Fruit fly (Drosophila melanogaster) whole organism, embryonic: ENCODE data around the gene CG9467.

Experiments used
- Aef1 ChIP-seq: fragments of 200-800 bp; sonication (Bioruptor generic); IDR thresholded peaks from 3 replicates; pipeline ENCODE4 v1.3.6; 2022; ENCODE audit warnings: missing biosample characterization, missing genetic modification characterization
- BEAF-32 ChIP-seq: fragments of 200-800 bp; sonication (Bioruptor generic); optimal IDR thresholded peaks from 3 replicates; lab custom pipeline; 2017; ENCODE audit warnings: missing biosample characterization, missing genetic modification characterization, mild to moderate bottlenecking, moderate library complexity, missing genetic modification reagents
- CG10147 ChIP-seq: fragments of 200-800 bp; sonication (Bioruptor generic); optimal IDR thresholded peaks from 2 replicates; lab custom pipeline; 2019; ENCODE audit warnings: missing biosample characterization, mild to moderate bottlenecking, missing genetic modification characterization, moderate library complexity
- CG10267 ChIP-seq: fragments of 200-800 bp; sonication (Bioruptor generic); optimal IDR thresholded peaks from 2 replicates; lab custom pipeline; 2018; ENCODE audit warnings: missing biosample characterization, mild to moderate bottlenecking, missing genetic modification characterization, moderate library complexity
- CG10462 ChIP-seq: fragments of 200-800 bp; sonication (Bioruptor generic); optimal IDR thresholded peaks from 2 replicates; lab custom pipeline; 2016; ENCODE audit warnings: missing biosample characterization, missing genetic modification characterization
- CG14710 ChIP-seq: fragments of 200-800 bp; sonication (Bioruptor generic); optimal IDR thresholded peaks from 3 replicates; lab custom pipeline; 2019; ENCODE audit warnings: missing biosample characterization, mild to moderate bottlenecking, missing genetic modification characterization, moderate library complexity
- CG15514 ChIP-seq: fragments of 200-800 bp; sonication (Bioruptor generic); optimal IDR thresholded peaks from 3 replicates; lab custom pipeline; 2017; ENCODE audit warnings: missing biosample characterization, missing genetic modification characterization, mild to moderate bottlenecking, moderate library complexity, missing genetic modification reagents
- CG17328 ChIP-seq: fragments of 200-800 bp; sonication (Bioruptor generic); IDR thresholded peaks from 2 replicates; pipeline ENCODE4 v1.3.6; 2022; ENCODE audit warnings: missing biosample characterization, missing genetic modification characterization
- CG17361 ChIP-seq: fragments of 200-800 bp; sonication (Bioruptor generic); IDR thresholded peaks from 3 replicates; pipeline ENCODE4 v1.3.6; 2022; ENCODE audit warnings: missing biosample characterization, missing genetic modification characterization
- CG17829 ChIP-seq: fragments of 200-800 bp; optimal IDR thresholded peaks from 2 replicates; lab custom pipeline; 2019; ENCODE audit warnings: missing biosample characterization, mild to moderate bottlenecking, missing genetic modification characterization, moderate library complexity
- CG17912 ChIP-seq: fragments of 200-800 bp; sonication (Bioruptor generic); optimal IDR thresholded peaks from 2 replicates; lab custom pipeline; 2018; ENCODE audit warnings: missing biosample characterization, mild to moderate bottlenecking, missing genetic modification characterization
- CG2120 ChIP-seq: fragments of 200-800 bp; sonication (Bioruptor generic); optimal IDR thresholded peaks from 3 replicates; lab custom pipeline; 2016; ENCODE audit warnings: missing biosample characterization, missing genetic modification characterization
- CG2712 ChIP-seq: fragments of 200-800 bp; optimal IDR thresholded peaks from 3 replicates; lab custom pipeline; 2019; ENCODE audit warnings: missing biosample characterization, mild to moderate bottlenecking, missing genetic modification characterization, moderate library complexity
- CG31224 ChIP-seq: fragments of 200-800 bp; sonication (Bioruptor generic); IDR thresholded peaks from 2 replicates; pipeline ENCODE4 v1.3.6; 2022; ENCODE audit warnings: missing biosample characterization, missing genetic modification characterization
- CG32772 ChIP-seq: fragments of 200-800 bp; sonication (Bioruptor generic); IDR thresholded peaks from 2 replicates; pipeline ENCODE4 v1.3.6; 2022; ENCODE audit warnings: missing biosample characterization, missing genetic modification characterization
- CG3995 ChIP-seq: fragments of 200-800 bp; sonication (Bioruptor generic); optimal IDR thresholded peaks from 3 replicates; lab custom pipeline; 2016; ENCODE audit warnings: missing biosample characterization, missing genetic modification characterization
- CG4360 ChIP-seq: fragments of 200-800 bp; sonication (Bioruptor generic); IDR thresholded peaks from 2 replicates; pipeline ENCODE4 v1.3.6; 2022; ENCODE audit warnings: missing biosample characterization, missing genetic modification characterization
- CG8388 ChIP-seq: fragments of 200-800 bp; sonication (Bioruptor generic); optimal IDR thresholded peaks from 2 replicates; lab custom pipeline; 2019; ENCODE audit warnings: missing biosample characterization, mild to moderate bottlenecking, missing genetic modification characterization, moderate library complexity
- CG9437 ChIP-seq: fragments of 200-800 bp; sonication (Bioruptor generic); optimal IDR thresholded peaks from 2 replicates; lab custom pipeline; 2018; ENCODE audit warnings: missing biosample characterization, mild to moderate bottlenecking, missing genetic modification characterization
- CG9797 ChIP-seq: fragments of 200-800 bp; sonication (Bioruptor generic); optimal IDR thresholded peaks from 3 replicates; lab custom pipeline; 2018; ENCODE audit warnings: missing biosample characterization, mild to moderate bottlenecking, missing genetic modification characterization
- CoRest ChIP-seq: fragments of 200-800 bp; sonication (Bioruptor generic); optimal IDR thresholded peaks from 3 replicates; lab custom pipeline; 2018; ENCODE audit warnings: missing biosample characterization, mild to moderate bottlenecking, missing genetic modification characterization, moderate library complexity
- Doc2 ChIP-seq: fragments of 200-800 bp; sonication (Bioruptor generic); IDR thresholded peaks from 2 replicates; pipeline ENCODE4 v1.3.6; 2022; ENCODE audit warnings: missing biosample characterization, missing genetic modification characterization
- Dp ChIP-seq: fragments of 200-800 bp; sonication (Bioruptor generic); optimal IDR thresholded peaks from 2 replicates; lab custom pipeline; 2018; ENCODE audit warnings: missing biosample characterization, mild to moderate bottlenecking, missing genetic modification characterization, moderate library complexity
- Drgx ChIP-seq: fragments of 200-800 bp; sonication (Bioruptor generic); IDR thresholded peaks from 2 replicates; pipeline ENCODE4 v1.3.6; 2022; ENCODE audit warnings: missing biosample characterization, missing genetic modification characterization
- E2f2 ChIP-seq: fragments of 200-800 bp; sonication (Bioruptor generic); IDR thresholded peaks from 2 replicates; pipeline ENCODE4 v1.3.6; 2022; ENCODE audit warnings: missing biosample characterization, missing genetic modification characterization
- Ets97D ChIP-seq: fragments of 200-800 bp; sonication (Bioruptor generic); optimal IDR thresholded peaks from 3 replicates; lab custom pipeline; 2016; ENCODE audit warnings: missing biosample characterization, missing genetic modification characterization
- HLHmδ ChIP-seq: fragments of 200-800 bp; sonication (Bioruptor generic); optimal IDR thresholded peaks from 2 replicates; lab custom pipeline; 2018; ENCODE audit warnings: missing biosample characterization, mild to moderate bottlenecking, missing genetic modification characterization, moderate library complexity
- Lhr ChIP-seq: fragments of 200-800 bp; sonication (Bioruptor generic); optimal IDR thresholded peaks from 3 replicates; lab custom pipeline; 2017; ENCODE audit warnings: mild to moderate bottlenecking, missing biosample characterization, missing genetic modification reagents, missing genetic modification characterization
- Meics ChIP-seq: fragments of 200-800 bp; sonication (Bioruptor generic); optimal IDR thresholded peaks from 2 replicates; lab custom pipeline; 2017; ENCODE audit warnings: missing biosample characterization, mild to moderate bottlenecking, missing genetic modification characterization
- Myb ChIP-seq: fragments of 200-800 bp; sonication (Bioruptor generic); optimal IDR thresholded peaks from 2 replicates; lab custom pipeline; 2016; ENCODE audit warnings: missing biosample characterization, missing genetic modification characterization
- Spps ChIP-seq: fragments of 200-800 bp; sonication (Bioruptor generic); optimal IDR thresholded peaks from 2 replicates; lab custom pipeline; 2018; ENCODE audit warnings: missing biosample characterization, mild to moderate bottlenecking, missing genetic modification characterization
- YL-1 ChIP-seq: fragments of 200-800 bp; sonication (Bioruptor generic); optimal IDR thresholded peaks from 3 replicates; lab custom pipeline; 2017; ENCODE audit warnings: missing biosample characterization, mild to moderate bottlenecking, missing genetic modification characterization
- bigmax ChIP-seq: fragments of 200-800 bp; sonication (Bioruptor generic); optimal IDR thresholded peaks from 2 replicates; lab custom pipeline; 2018; ENCODE audit warnings: missing biosample characterization, mild to moderate bottlenecking, missing genetic modification characterization
- btn ChIP-seq: fragments of 200-800 bp; sonication (Bioruptor generic); optimal IDR thresholded peaks from 2 replicates; lab custom pipeline; 2016; ENCODE audit warnings: missing biosample characterization, missing genetic modification characterization
- fd96Cb ChIP-seq: fragments of 200-800 bp; sonication (Bioruptor generic); optimal IDR thresholded peaks from 2 replicates; lab custom pipeline; 2018; ENCODE audit warnings: missing biosample characterization, mild to moderate bottlenecking, missing genetic modification characterization, moderate library complexity
- hb ChIP-seq: fragments of 200-800 bp; sonication (Bioruptor generic); IDR thresholded peaks from 3 replicates; pipeline ENCODE4 v1.3.6; 2022; ENCODE audit warnings: missing biosample characterization, missing genetic modification characterization; ENCODE audit not compliant: partially characterized antibody
- hkb ChIP-seq, 2 experiments: fragments of 200-800 bp in 1 of 2; fragments of >200 bp in 1 of 2; sonication (Bioruptor generic) in 1 of 2; IDR thresholded peaks in 1 of 2; optimal IDR thresholded peaks in 1 of 2; 2 replicates each; pipeline versions ENCODE4 v1.3.6 to Lab custom; 2017 to 2022; ENCODE audit warnings: missing biosample characterization in 1 of 2, missing genetic modification characterization in 1 of 2
- nmo ChIP-seq: fragments of 200-800 bp; sonication (Bioruptor generic); optimal IDR thresholded peaks from 2 replicates; lab custom pipeline; 2018; ENCODE audit warnings: missing biosample characterization, mild to moderate bottlenecking, missing genetic modification characterization, moderate library complexity
- phol ChIP-seq: fragments of 200-800 bp; sonication (Bioruptor generic); optimal IDR thresholded peaks from 3 replicates; lab custom pipeline; 2018; ENCODE audit warnings: missing biosample characterization, mild to moderate bottlenecking, missing genetic modification characterization, moderate library complexity
- pzg ChIP-seq: fragments of 200-800 bp; sonication (Bioruptor generic); optimal IDR thresholded peaks from 3 replicates; lab custom pipeline; 2018; ENCODE audit warnings: missing biosample characterization, mild to moderate bottlenecking, missing genetic modification characterization, moderate library complexity
- sens ChIP-seq: fragments of 200-800 bp; sonication (Bioruptor generic); peaks from one replicate; lab custom pipeline; 2016; ENCODE audit warnings: missing biosample characterization, missing genetic modification characterization
- ssp ChIP-seq: fragments of 200-800 bp; sonication (Bioruptor generic); IDR thresholded peaks from 2 replicates; pipeline ENCODE4 v1.3.6; 2022; ENCODE audit warnings: missing biosample characterization, missing genetic modification characterization
- sug ChIP-seq: fragments of 200-800 bp; optimal IDR thresholded peaks from 2 replicates; lab custom pipeline; 2019; ENCODE audit warnings: missing biosample characterization, mild to moderate bottlenecking, missing genetic modification characterization, moderate library complexity
- tll ChIP-seq, 2 experiments: fragments of 200-800 bp in 1 of 2; fragments of >200 bp in 1 of 2; sonication (Bioruptor generic) in 1 of 2; optimal IDR thresholded peaks; 2 replicates each; lab custom pipeline; 2017 to 2019; ENCODE audit warnings: missing biosample characterization in 2 of 2, missing genetic modification characterization in 2 of 2, mild to moderate bottlenecking in 1 of 2, moderate library complexity in 1 of 2
- trem ChIP-seq: fragments of 200-800 bp; optimal IDR thresholded peaks from 3 replicates; lab custom pipeline; 2019; ENCODE audit warnings: missing biosample characterization, mild to moderate bottlenecking, missing genetic modification characterization, moderate library complexity
- tup ChIP-seq: fragments of 200-800 bp; sonication (Bioruptor generic); optimal IDR thresholded peaks from 2 replicates; lab custom pipeline; 2016; ENCODE audit warnings: missing biosample characterization, mild to moderate bottlenecking, missing genetic modification characterization, moderate library complexity
- unc-4 ChIP-seq: fragments of 200-800 bp; sonication (Bioruptor generic); IDR thresholded peaks from 2 replicates; pipeline ENCODE4 v1.3.6; 2022; ENCODE audit warnings: missing biosample characterization, missing genetic modification characterization; ENCODE audit not compliant: partially characterized antibody

CG9467 gene

dm6 chr3R:9808946-9809545 is 8.2 kb upstream of the CG9467 start, which contains the start of gene FBXO11 (continued):
- no peak for TF ChIP-seq Doc2
- no peak for TF ChIP-seq btn (GFP tag; lab: Kevin White, UChicago)
- TF ChIP-seq fd96Cb (tag; lab: Kevin White, UChicago): no peak
- TF ChIP-seq CoRest: peak; percentile 6
- no peak for TF ChIP-seq HLHmδ (GFP tag; lab: Kevin White, UChicago)
- peak; percentile 30 for TF ChIP-seq Myb (GFP tag; lab: Kevin White, UChicago)

- TF ChIP-seq unc-4: peak; percentile 20; the same call in 1 of the 2 replicates
- TF ChIP-seq trem (tag; lab: Kevin White, UChicago): peak; percentile 60
- TF ChIP-seq CG32772 (GFP tag; lab: Robert Waterston, UW): 0 out of 2 replicates have a peak, but pooled peaks have one; percentile 24
- TF ChIP-seq hkb (optimal IDR thresholded peaks at IDR 0.05; lab: Kevin White, UChicago): no peak
- TF ChIP-seq hkb (GFP tag; IDR thresholded peaks at IDR 0.05; lab: Robert Waterston, UW): peak; percentile 24; the same call in 1 of the 2 replicates
- TF ChIP-seq CG15514: peak; percentile 44
- no peak for TF ChIP-seq CG9437
- TF ChIP-seq Lhr (GFP tag; lab: Kevin White, UChicago): peak; percentile 33
- peak; percentile 43 for TF ChIP-seq Ets97D
- peak; percentile 93 for TF ChIP-seq CG9797 (GFP tag; lab: Kevin White, UChicago)
- TF ChIP-seq CG17328 (GFP tag; lab: Robert Waterston, UW): peak; percentile 36
- TF ChIP-seq tup (GFP tag; lab: Kevin White, UChicago): no peak
- peak; percentile 0 for TF ChIP-seq CG17912 (GFP tag; lab: Kevin White, UChicago)
- TF ChIP-seq CG10267 (tag; lab: Kevin White, UChicago): peak; percentile 51
- 0 out of 3 replicates have a peak, but pooled peaks have one; percentile 15 for TF ChIP-seq CG17361 (GFP tag; lab: Robert Waterston, UW)
- peak; percentile 39 for TF ChIP-seq CG17829
- TF ChIP-seq CG31224 (GFP tag; lab: Robert Waterston, UW): no peak
- TF ChIP-seq nmo: peak; percentile 36
- no peak for TF ChIP-seq CG8388 (GFP tag; lab: Kevin White, UChicago)
- peak; percentile 0 for TF ChIP-seq Meics (GFP tag; lab: Kevin White, UChicago)
- TF ChIP-seq CG3995 (GFP tag; lab: Kevin White, UChicago): peak; percentile 68
- peak; percentile 77 for TF ChIP-seq YL-1
- peak; percentile 48 for TF ChIP-seq CG14710
- TF ChIP-seq E2f2 (GFP tag; lab: Robert Waterston, UW): peak; percentile 49
- TF ChIP-seq Spps (tag; lab: Kevin White, UChicago): no peak
- TF ChIP-seq pzg: peak; percentile 83
- TF ChIP-seq phol (tag; lab: Kevin White, UChicago): peak; percentile 42
- peak; percentile 30 for TF ChIP-seq CG2712 (tag; lab: Kevin White, UChicago)
- TF ChIP-seq Drgx (GFP tag; lab: Robert Waterston, UW): 0 out of 2 replicates have a peak, but pooled peaks have one; percentile 11
- TF ChIP-seq CoRest: peak; percentile 53
- no peak for TF ChIP-seq tll (GFP tag; optimal IDR thresholded peaks at IDR 0.05; lab: Kevin White, UChicago)
- TF ChIP-seq ssp (GFP tag; lab: Robert Waterston, UW): no peak
- peak; percentile 49 for TF ChIP-seq Dp (GFP tag; lab: Kevin White, UChicago)
- no peak for TF ChIP-seq hb
- TF ChIP-seq CG10462 (GFP tag; lab: Kevin White, UChicago): peak; percentile 17
- peak; percentile 32 for TF ChIP-seq sug (tag; lab: Kevin White, UChicago)
- TF ChIP-seq bigmax: peak; percentile 38
- TF ChIP-seq CG4360: peak; percentile 90
- peak; percentile 67 for TF ChIP-seq Aef1 (GFP tag; lab: Robert Waterston, UW)
- TF ChIP-seq CG10147 (GFP tag; lab: Kevin White, UChicago): peak; percentile 20
- TF ChIP-seq CG2120 (GFP tag; lab: Kevin White, UChicago): peak; percentile 41
- peak; percentile 68 for TF ChIP-seq sens (GFP tag; lab: Kevin White, UChicago)
- peak; percentile 41 for TF ChIP-seq BEAF-32 (GFP tag; lab: Kevin White, UChicago)
These were observed 7.8 kb downstream of the CG9467 start, which contains the start of gene CG8516 for dm6 chr3R:9793018-9793417. CG8516 (plus strand) TSS chr3R:9793295.
